Worm (Caenorhabditis elegans): ENCODE measurements around the gene ops-1.

ce11 chrIV:6328198-6328597 is 44.0 kb upstream of the ops-1 start:
- TF ChIP-seq ztf-4 (tag; optimal IDR thresholded peaks at IDR 0.05) (no peak), ceh-16 (tag; optimal IDR thresholded peaks at IDR 0.05) (no peak), nhr-11 (tag; optimal IDR thresholded peaks at IDR 0.05) (no peak), nhr-25 (tag; optimal IDR thresholded peaks at IDR 0.05) (no peak), lsy-2 (tag; optimal IDR thresholded peaks at IDR 0.05) (no peak), unc-39 (tag; optimal IDR thresholded peaks at IDR 0.05) (no peak)

All from whole organism, L2 larva.